Worm (Caenorhabditis elegans) whole organism, L1 larva: ENCODE measurements around the gene ZK353.9.
A peak's percentile ranks its signal among the peaks of the same experiment; 100 is the strongest.

Experiments
- C16A3.4 ChIP-seq: fragments of 150-350 bp; optimal IDR thresholded peaks from 2 replicates; lab custom pipeline; 2014; ENCODE audit warnings: missing biosample characterization, missing genetic modification characterization
- Y116A8C.19 ChIP-seq: sonication (generic microtip); optimal IDR thresholded peaks from 2 replicates; lab custom pipeline; 2016; ENCODE audit warnings: missing compliant biosample characterization, missing genetic modification characterization, borderline replicate concordance
- aha-1 ChIP-seq: fragments of 150-350 bp; optimal IDR thresholded peaks from 2 replicates; lab custom pipeline; 2014; ENCODE audit warnings: missing biosample characterization, missing genetic modification characterization
- alr-1 ChIP-seq: fragments of 200-800 bp; sonication (Bioruptor generic); optimal IDR thresholded peaks from 2 replicates; lab custom pipeline; 2018; ENCODE audit warnings: borderline replicate concordance, mild to moderate bottlenecking, missing genetic modification characterization, missing compliant biosample characterization
- blmp-1 ChIP-seq: fragments of 150-350 bp; optimal IDR thresholded peaks from 2 replicates; lab custom pipeline; 2014; ENCODE audit warnings: missing biosample characterization, missing genetic modification characterization
- ceh-63 ChIP-seq: fragments of 200-800 bp; sonication (Bioruptor generic); optimal IDR thresholded peaks from 2 replicates; lab custom pipeline; 2018; ENCODE audit warnings: mild to moderate bottlenecking, missing genetic modification characterization, missing compliant biosample characterization
- ceh-8 ChIP-seq: fragments of 200-800 bp; sonication (Bioruptor generic); optimal IDR thresholded peaks from 2 replicates; lab custom pipeline; 2018; ENCODE audit warnings: mild to moderate bottlenecking, missing genetic modification characterization, moderate library complexity, missing compliant biosample characterization
- ceh-82 ChIP-seq, 3 experiments: fragments of 150-350 bp in 1 of 3; sonication (generic microtip) in 2 of 3; optimal IDR thresholded peaks; 2 replicates each; lab custom pipeline; 2014 to 2017; ENCODE audit warnings: missing biosample characterization in 3 of 3, missing genetic modification characterization in 3 of 3
- ceh-88 ChIP-seq: fragments of 200-800 bp; sonication (Bioruptor generic); IDR thresholded peaks from 2 replicates; pipeline ENCODE4 v1.3.6; 2022; ENCODE audit warnings: missing genetic modification characterization, missing compliant biosample characterization
- ces-1 ChIP-seq: fragments of 150-350 bp; optimal IDR thresholded peaks from 2 replicates; lab custom pipeline; 2014; ENCODE audit warnings: missing biosample characterization, missing genetic modification reagents, missing genetic modification characterization
- dsc-1 ChIP-seq: sonication (generic microtip); optimal IDR thresholded peaks from 2 replicates; lab custom pipeline; 2016; ENCODE audit warnings: mild to moderate bottlenecking, missing genetic modification characterization, missing compliant biosample characterization
- efl-1 ChIP-seq, 4 experiments: fragments of 150-350 bp; optimal IDR thresholded peaks in 3 of 4; peaks in 1 of 4; 1 replicate in 1 of 4; 2 replicates in 3 of 4; lab custom pipeline; 2014; ENCODE audit warnings: missing biosample characterization in 2 of 4, missing genetic modification characterization in 2 of 4, missing genetic modification reagents in 2 of 4
- elt-2 ChIP-seq: sonication (generic microtip); optimal IDR thresholded peaks from 2 replicates; lab custom pipeline; 2016; ENCODE audit warnings: missing genetic modification characterization, mild to moderate bottlenecking, inconsistent platforms, missing compliant biosample characterization, missing genetic modification reagents
- elt-3 ChIP-seq, 6 experiments: fragments of 150-350 bp in 1 of 6; sonication (generic microtip); optimal IDR thresholded peaks; 2 replicates each; lab custom pipeline; 2017 to 2018; ENCODE audit warnings: missing biosample characterization in 6 of 6, missing genetic modification characterization in 6 of 6, inconsistent platforms in 1 of 6
- fos-1 ChIP-seq: fragments of 150-350 bp; optimal IDR thresholded peaks from 2 replicates; lab custom pipeline; 2014; ENCODE audit warnings: missing biosample characterization, missing genetic modification characterization
- grh-1 ChIP-seq: fragments of 200-800 bp; sonication (Bioruptor generic); IDR thresholded peaks from 2 replicates; pipeline ENCODE4 v1.3.6; 2022; ENCODE audit warnings: missing genetic modification reagents, missing genetic modification characterization, missing compliant biosample characterization
- hlh-17 ChIP-seq: fragments of 200-800 bp; sonication (Bioruptor generic); optimal IDR thresholded peaks from 2 replicates; lab custom pipeline; 2018; ENCODE audit warnings: missing genetic modification characterization, mild to moderate bottlenecking, missing compliant biosample characterization, moderate library complexity, borderline replicate concordance
- hlh-4 ChIP-seq: sonication (generic microtip); optimal IDR thresholded peaks from 2 replicates; lab custom pipeline; 2016; ENCODE audit warnings: mild to moderate bottlenecking, missing genetic modification characterization, missing compliant biosample characterization
- hpl-2 ChIP-seq: fragments of 150-350 bp; optimal IDR thresholded peaks from 2 replicates; lab custom pipeline; 2014; ENCODE audit warnings: missing biosample characterization, missing genetic modification reagents, missing genetic modification characterization
- jun-1 ChIP-seq: fragments of 150-350 bp; optimal IDR thresholded peaks from 2 replicates; lab custom pipeline; 2014; ENCODE audit warnings: missing biosample characterization, missing genetic modification reagents, missing genetic modification characterization
- lin-13 ChIP-seq: fragments of 150-350 bp; optimal IDR thresholded peaks from 2 replicates; lab custom pipeline; 2014; ENCODE audit warnings: missing biosample characterization, missing genetic modification reagents, missing genetic modification characterization
- lin-35 ChIP-seq, 2 experiments: fragments of 150-350 bp; optimal IDR thresholded peaks; 2 replicates each; lab custom pipeline; 2014; ENCODE audit warnings: missing biosample characterization in 2 of 2, missing genetic modification characterization in 2 of 2, missing genetic modification reagents in 2 of 2
- lin-39 ChIP-seq: fragments of 150-350 bp; optimal IDR thresholded peaks from 2 replicates; lab custom pipeline; 2014; ENCODE audit warnings: missing biosample characterization, missing genetic modification reagents, missing genetic modification characterization
- lsy-2 ChIP-seq, 2 experiments: fragments of 150-350 bp; optimal IDR thresholded peaks; 2 replicates each; lab custom pipeline; 2014; ENCODE audit warnings: missing biosample characterization in 2 of 2, missing genetic modification characterization in 2 of 2
- mef-2 ChIP-seq: fragments of 150-350 bp; optimal IDR thresholded peaks from 2 replicates; lab custom pipeline; 2014; ENCODE audit warnings: missing biosample characterization, missing genetic modification characterization
- nhr-11 ChIP-seq: fragments of 150-350 bp; optimal IDR thresholded peaks from 2 replicates; lab custom pipeline; 2014; ENCODE audit warnings: missing biosample characterization, missing genetic modification characterization
- nhr-19 ChIP-seq: fragments of 200-800 bp; sonication (Bioruptor generic); conservative IDR thresholded peaks from 2 replicates; pipeline ENCODE4 v1.3.6; 2022; ENCODE audit warnings: missing genetic modification characterization, missing compliant biosample characterization
- nhr-20 ChIP-seq: sonication (generic microtip); optimal IDR thresholded peaks from 2 replicates; lab custom pipeline; 2016; ENCODE audit warnings: mild to moderate bottlenecking, missing genetic modification characterization, missing compliant biosample characterization
- nhr-28 ChIP-seq: fragments of 150-350 bp; optimal IDR thresholded peaks from 2 replicates; lab custom pipeline; 2014; ENCODE audit warnings: missing biosample characterization, missing genetic modification characterization
- nhr-47 ChIP-seq: sonication (generic microtip); optimal IDR thresholded peaks from 2 replicates; lab custom pipeline; 2016; ENCODE audit warnings: mild to moderate bottlenecking, missing genetic modification characterization, moderate library complexity, missing compliant biosample characterization
- nhr-71 ChIP-seq: sonication (generic microtip); optimal IDR thresholded peaks from 2 replicates; lab custom pipeline; 2016; ENCODE audit warnings: mild to moderate bottlenecking, missing genetic modification characterization, moderate library complexity, missing compliant biosample characterization
- nhr-76 ChIP-seq: sonication (generic microtip); optimal IDR thresholded peaks from 2 replicates; lab custom pipeline; 2017; ENCODE audit warnings: missing biosample characterization, missing genetic modification characterization
- nhr-84 ChIP-seq: sonication (generic microtip); optimal IDR thresholded peaks from 2 replicates; lab custom pipeline; 2017; ENCODE audit warnings: missing biosample characterization, missing genetic modification characterization
- nhr-85 ChIP-seq: sonication (generic microtip); peaks from one replicate; lab custom pipeline; 2016; ENCODE audit warnings: missing genetic modification characterization, inconsistent platforms, missing compliant biosample characterization
- nhr-90 ChIP-seq: sonication (generic microtip); optimal IDR thresholded peaks from 2 replicates; lab custom pipeline; 2016; ENCODE audit warnings: mild to moderate bottlenecking, missing genetic modification characterization, missing compliant biosample characterization; ENCODE audit not compliant: poor library complexity
- pax-3 ChIP-seq: fragments of 200-800 bp; sonication (Bioruptor generic); optimal IDR thresholded peaks from 2 replicates; lab custom pipeline; 2018; ENCODE audit warnings: mild to moderate bottlenecking, missing genetic modification characterization, moderate library complexity, missing compliant biosample characterization
- pqm-1 ChIP-seq: sonication (generic microtip); optimal IDR thresholded peaks from 3 replicates; lab custom pipeline; 2017; ENCODE audit warnings: missing biosample characterization, missing genetic modification characterization
- rnt-1 ChIP-seq: sonication (generic microtip); optimal IDR thresholded peaks from 2 replicates; lab custom pipeline; 2016; ENCODE audit warnings: mild to moderate bottlenecking, missing genetic modification characterization, moderate library complexity, missing compliant biosample characterization
- skn-1 ChIP-seq: fragments of 150-350 bp; optimal IDR thresholded peaks from 2 replicates; lab custom pipeline; 2014; ENCODE audit warnings: missing biosample characterization, missing genetic modification characterization
- snu-23 ChIP-seq: sonication (generic microtip); optimal IDR thresholded peaks from 2 replicates; lab custom pipeline; 2016; ENCODE audit warnings: missing genetic modification characterization, missing compliant biosample characterization
- sox-4 ChIP-seq: sonication (generic microtip); optimal IDR thresholded peaks from 2 replicates; lab custom pipeline; 2016; ENCODE audit warnings: missing genetic modification characterization, missing compliant biosample characterization
- sptf-1 ChIP-seq: fragments of 150-350 bp; optimal IDR thresholded peaks from 2 replicates; lab custom pipeline; 2014; ENCODE audit warnings: missing biosample characterization, missing genetic modification characterization
- sup-37 ChIP-seq: fragments of 200-800 bp; sonication (Bioruptor generic); optimal IDR thresholded peaks from 2 replicates; lab custom pipeline; 2018; ENCODE audit warnings: mild to moderate bottlenecking, missing genetic modification characterization, missing compliant biosample characterization
- tbx-2 ChIP-seq: sonication (generic microtip); optimal IDR thresholded peaks from 2 replicates; lab custom pipeline; 2016; ENCODE audit warnings: missing genetic modification characterization, missing compliant biosample characterization
- unc-130 ChIP-seq: fragments of 150-350 bp; optimal IDR thresholded peaks from 2 replicates; lab custom pipeline; 2017; ENCODE audit warnings: missing biosample characterization, missing genetic modification characterization, inconsistent platforms
- unc-62 ChIP-seq: fragments of 150-350 bp; optimal IDR thresholded peaks from 2 replicates; lab custom pipeline; 2014; ENCODE audit warnings: missing biosample characterization, missing genetic modification reagents, missing genetic modification characterization
- unc-86 ChIP-seq: sonication (generic microtip); optimal IDR thresholded peaks from 2 replicates; lab custom pipeline; 2016; ENCODE audit warnings: missing genetic modification characterization, missing compliant biosample characterization
- unc-98 ChIP-seq: fragments of 200-800 bp; sonication (Bioruptor generic); IDR thresholded peaks from 2 replicates; pipeline ENCODE4 v1.3.6; 2022; ENCODE audit warnings: missing genetic modification characterization, missing compliant biosample characterization
- xbp-1 ChIP-seq: sonication (generic microtip); optimal IDR thresholded peaks from 2 replicates; lab custom pipeline; 2016; ENCODE audit warnings: missing genetic modification characterization, missing compliant biosample characterization
- zag-1 ChIP-seq: fragments of 150-350 bp; optimal IDR thresholded peaks from 2 replicates; lab custom pipeline; 2014; ENCODE audit warnings: missing biosample characterization, missing genetic modification characterization
- zip-4 ChIP-seq: fragments of 200-800 bp; sonication (Bioruptor generic); optimal IDR thresholded peaks from 2 replicates; lab custom pipeline; 2018; ENCODE audit warnings: mild to moderate bottlenecking, missing genetic modification characterization, moderate library complexity, missing compliant biosample characterization
- ztf-11 ChIP-seq, 2 experiments: sonication (generic microtip); optimal IDR thresholded peaks; 2 replicates each; lab custom pipeline; 2016 to 2017; ENCODE audit warnings: missing genetic modification characterization in 2 of 2, missing biosample characterization in 1 of 2, missing compliant biosample characterization in 1 of 2
- ztf-4 ChIP-seq: fragments of 150-350 bp; optimal IDR thresholded peaks from 2 replicates; lab custom pipeline; 2014; ENCODE audit warnings: missing biosample characterization, missing genetic modification characterization

ZK353.9 gene

ce11 chrIII:8392307-8392706 is 17.0 kb upstream of the ZK353.9 start (continued):
- TF ChIP-seq ces-1 (GFP tag; lab: Kevin White, UChicago) (peak; percentile 4), nhr-11 (no peak), unc-130 (no peak), nhr-28 (tag; lab: Kevin White, UChicago) (no peak), efl-1 (optimal IDR thresholded peaks at IDR 0.05; lab: Kevin White, UChicago) (peak; percentile 3 to 8), efl-1 (GFP tag; optimal IDR thresholded peaks at IDR 0.05 in 1 of 2; lab: Kevin White, UChicago) (peak in 1 of 2 experiments; percentile 72), nhr-19 (GFP tag; lab: Robert Waterston, UW) (no peak), blmp-1 (tag; lab: Kevin White, UChicago) (no peak), fos-1 (tag; lab: Kevin White, UChicago) (no peak), alr-1 (no peak), sptf-1 (no peak), ztf-11 (tag; optimal IDR thresholded peaks at IDR 0.05; lab: Kevin White, UChicago) (no peak), lin-39 (tag; lab: Kevin White, UChicago) (no peak), nhr-71 (peak; percentile 63), hlh-4 (tag; lab: Kevin White, UChicago) (no peak), ceh-82 (tag; optimal IDR thresholded peaks at IDR 0.05; lab: Kevin White, UChicago) (peak in 1 of 3 experiments; percentile 61), pax-3 (tag; lab: Kevin White, UChicago) (peak; percentile 50), snu-23 (GFP tag; lab: Kevin White, UChicago) (peak; percentile 47), pqm-1 (tag; lab: Kevin White, UChicago) (no peak), hlh-17 (GFP tag; lab: Kevin White, UChicago) (no peak), zag-1 (no peak), aha-1 (tag; lab: Kevin White, UChicago) (no peak), unc-86 (tag; lab: Kevin White, UChicago) (peak; percentile 62), tbx-2 (peak; percentile 4), nhr-47 (tag; lab: Kevin White, UChicago) (peak; percentile 42), nhr-20 (no peak), nhr-90 (tag; lab: Kevin White, UChicago) (no peak), C16A3.4 (tag; lab: Kevin White, UChicago) (no peak), grh-1 (GFP tag; lab: Robert Waterston, UW) (no peak), lin-35 (GFP tag; optimal IDR thresholded peaks at IDR 0.05; lab: Kevin White, UChicago) (peak in 1 of 2 experiments; percentile 15), skn-1 (no peak), rnt-1 (tag; lab: Kevin White, UChicago) (no peak), lin-13 (GFP tag; lab: Kevin White, UChicago) (peak; percentile 26), hpl-2 (GFP tag; lab: Kevin White, UChicago) (no peak), mef-2 (tag; lab: Kevin White, UChicago) (no peak), dsc-1 (tag; lab: Kevin White, UChicago) (peak; percentile 71), Y116A8C.19 (tag; lab: Kevin White, UChicago) (no peak), ceh-63 (GFP tag; lab: Kevin White, UChicago) (no peak), lsy-2 (tag; optimal IDR thresholded peaks at IDR 0.05; lab: Kevin White, UChicago) (peak; percentile 15 to 54), nhr-84 (tag; lab: Kevin White, UChicago) (no peak), sup-37 (no peak), xbp-1 (peak; percentile 3), elt-2 (no peak), unc-62 (no peak), nhr-76 (tag; lab: Kevin White, UChicago) (no peak), zip-4 (GFP tag; lab: Kevin White, UChicago) (no peak), ceh-8 (peak; percentile 36), ceh-88 (GFP tag; lab: Robert Waterston, UW) (no peak), unc-98 (GFP tag; lab: Robert Waterston, UW) (no peak), jun-1 (tag; lab: Kevin White, UChicago) (no peak), sox-4 (tag; lab: Kevin White, UChicago) (no peak), nhr-85 (tag; lab: Kevin White, UChicago) (no peak), elt-3 (tag; optimal IDR thresholded peaks at IDR 0.05; lab: Kevin White, UChicago) (no peak), ztf-4 (no peak)
